Worm (Caenorhabditis elegans): ENCODE results near the gene plc-3.

- no peak for TF ChIP-seq nhr-237 (tag; optimal IDR thresholded peaks at IDR 0.05)
- TF ChIP-seq vab-7 (GFP tag; IDR thresholded peaks at IDR 0.05) = no peak
- TF ChIP-seq mdl-1 (tag; optimal IDR thresholded peaks at IDR 0.05) = no peak
- no peak for TF ChIP-seq Y5F2A.4 (GFP tag; optimal IDR thresholded peaks at IDR 0.05)
- TF ChIP-seq egl-27 (tag; optimal IDR thresholded peaks at IDR 0.05) = no peak
- no peak for TF ChIP-seq unc-62 (GFP tag; optimal IDR thresholded peaks at IDR 0.05 in 1 of 2)
- TF ChIP-seq unc-62 (tag; optimal IDR thresholded peaks at IDR 0.05) = no peak
- TF ChIP-seq zfp-3 (GFP tag; conservative IDR thresholded peaks at IDR 0.05) = peak; percentile 33; the same call in 1 of the 2 replicates
Observed at ce11 chrII:10174338-10174737, 48.3 kb upstream of the plc-3 start, which contains the start of gene F33H1.4.

Measured in whole organism, L4 larva.